Worm (Caenorhabditis elegans) whole organism, L2 larva: ENCODE data around the gene fkh-8.

ENCODE experiments used
- F13H6.1 ChIP-seq: sonication (generic microtip); optimal IDR thresholded peaks from 2 replicates; lab custom pipeline; 2016; ENCODE audit warnings: missing genetic modification characterization, missing compliant biosample characterization
- R02D3.7 ChIP-seq: fragments of 150-350 bp; optimal IDR thresholded peaks from 2 replicates; lab custom pipeline; 2014; ENCODE audit warnings: missing biosample characterization, missing genetic modification characterization
- ama-1 ChIP-seq: fragments of 150-350 bp; optimal IDR thresholded peaks from 2 replicates; lab custom pipeline; 2018; ENCODE audit warnings: inconsistent platforms
- ceh-82 ChIP-seq: fragments of 150-350 bp; optimal IDR thresholded peaks from 2 replicates; lab custom pipeline; 2014; ENCODE audit warnings: missing biosample characterization, missing genetic modification characterization
- elt-1 ChIP-seq: fragments of 150-350 bp; optimal IDR thresholded peaks from 2 replicates; lab custom pipeline; 2014; ENCODE audit warnings: missing biosample characterization, missing genetic modification characterization
- elt-3 ChIP-seq: sonication (generic microtip); optimal IDR thresholded peaks from 2 replicates; lab custom pipeline; 2017; ENCODE audit warnings: missing biosample characterization, missing genetic modification characterization
- fos-1 ChIP-seq: fragments of 150-350 bp; optimal IDR thresholded peaks from 2 replicates; lab custom pipeline; 2014; ENCODE audit warnings: missing biosample characterization, missing genetic modification characterization
- mdl-1 ChIP-seq, 2 experiments: fragments of 150-350 bp in 1 of 2; sonication (generic microtip) in 1 of 2; optimal IDR thresholded peaks; 2 replicates each; lab custom pipeline; 2017; ENCODE audit warnings: missing biosample characterization in 2 of 2, missing genetic modification characterization in 2 of 2
- nhr-10 ChIP-seq: sonication (generic microtip); optimal IDR thresholded peaks from 2 replicates; lab custom pipeline; 2017; ENCODE audit warnings: missing biosample characterization, missing genetic modification characterization
- nhr-11 ChIP-seq: fragments of 150-350 bp; optimal IDR thresholded peaks from 2 replicates; lab custom pipeline; 2014; ENCODE audit warnings: missing biosample characterization, missing genetic modification characterization
- nhr-12 ChIP-seq: fragments of 150-350 bp; optimal IDR thresholded peaks from 2 replicates; lab custom pipeline; 2014; ENCODE audit warnings: missing biosample characterization, missing genetic modification characterization
- nhr-237 ChIP-seq: fragments of 150-350 bp; optimal IDR thresholded peaks from 2 replicates; lab custom pipeline; 2014; ENCODE audit warnings: missing biosample characterization, missing genetic modification characterization
- nhr-77 ChIP-seq: fragments of 150-350 bp; optimal IDR thresholded peaks from 2 replicates; lab custom pipeline; 2014; ENCODE audit warnings: missing biosample characterization, missing genetic modification characterization
- unc-62 ChIP-seq: fragments of 150-350 bp; optimal IDR thresholded peaks from 2 replicates; lab custom pipeline; 2014; ENCODE audit warnings: missing biosample characterization, missing genetic modification reagents, missing genetic modification characterization

- TF ChIP-seq nhr-10 (no peak), elt-1 (tag; lab: Kevin White, UChicago) (no peak), fos-1 (tag; lab: Kevin White, UChicago) (peak; percentile 27), elt-3 (tag; lab: Kevin White, UChicago) (no peak), R02D3.7 (tag; lab: Kevin White, UChicago) (no peak), nhr-237 (no peak), nhr-11 (tag; lab: Kevin White, UChicago) (no peak), mdl-1 (tag; optimal IDR thresholded peaks at IDR 0.05; lab: Kevin White, UChicago) (no peak), ceh-82 (tag; lab: Kevin White, UChicago) (no peak), nhr-12 (tag; lab: Kevin White, UChicago) (no peak), unc-62 (GFP tag; lab: Kevin White, UChicago) (no peak), ama-1 (lab: Kevin White, UChicago) (no peak), nhr-77 (tag; lab: Kevin White, UChicago) (no peak), F13H6.1 (tag; lab: Kevin White, UChicago) (no peak)
These were observed 44.4 kb upstream of the fkh-8 start, which contains the start of gene T24H7.9 for ce11 chrII:6235432-6236092.
